Comparison of ENCODE assay signal across 4 fruit fly cellular contexts in the genomic region with DNA sequence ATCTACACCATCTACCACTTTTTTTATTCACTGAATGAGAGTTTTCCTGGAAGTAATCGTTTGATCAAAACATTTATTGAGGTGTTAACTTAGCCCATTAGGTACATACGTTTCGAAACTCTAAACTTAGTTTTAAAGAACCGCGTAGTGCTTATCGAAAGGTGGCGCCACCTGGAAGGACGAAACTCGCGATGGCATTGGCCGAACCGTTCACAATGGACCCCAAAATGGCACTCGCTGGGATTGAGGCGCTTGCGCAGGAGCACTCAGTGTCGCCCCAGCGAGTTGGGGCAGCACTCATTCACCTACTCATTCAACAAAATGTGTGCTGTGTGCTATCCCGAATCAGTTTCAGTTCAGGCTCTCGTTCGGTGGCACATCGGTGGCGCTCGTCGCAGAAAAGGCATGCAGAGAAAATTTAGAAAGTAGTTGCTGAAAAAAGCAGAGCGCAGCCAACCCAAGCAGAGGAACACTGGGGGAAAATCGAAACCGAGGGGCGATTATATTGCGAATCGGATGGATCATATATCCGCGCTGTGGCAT.
TF ChIP-seq lines count a peak whose summit lies in the region.

A gene (plus strand): TSS at position 346 of the 543 bp plus-strand sequence.

- peak; percentile 74 to 82 for TF ChIP-seq CTCF in S2 (optimal IDR thresholded peaks at IDR 0.05; lab: Kevin White, UChicago)
- peak; percentile 91 for TF ChIP-seq CTCF in whole organism, embryonic (GFP tag; optimal IDR thresholded peaks at IDR 0.05; lab: Kevin White, UChicago)

TF ChIP-seq in whole organism, adult, 20 proteins besides CTCF, POLR2A, EP300 and RAD21:
- TF ChIP-seq CG7101 (tag; optimal IDR thresholded peaks at IDR 0.05; lab: Kevin White, UChicago) (no peak), cic (GFP tag; optimal IDR thresholded peaks at IDR 0.05; lab: Kevin White, UChicago) (peak; percentile 14)

TF ChIP-seq in whole organism, embryonic, 481 proteins besides CTCF, POLR2A, EP300 and RAD21:
- TF ChIP-seq CG7357 (GFP tag; IDR thresholded peaks at IDR 0.05; lab: Robert Waterston, UW) (no peak), Mad (GFP tag; optimal IDR thresholded peaks at IDR 0.05; lab: Kevin White, UChicago) (no peak), Med (GFP tag; lab: Kevin White, UChicago) (peak; percentile 59), Sry-δ (GFP tag; optimal IDR thresholded peaks at IDR 0.05; lab: Kevin White, UChicago) (peak; percentile 22), gsb-n (tag; optimal IDR thresholded peaks at IDR 0.05; lab: Kevin White, UChicago) (no peak), chinmo (GFP tag; IDR thresholded peaks at IDR 0.05; lab: Robert Waterston, UW; ENCODE audit: partially characterized antibody) (0 out of 4 replicates have a peak, but pooled peaks have one; percentile 61), Dref (GFP tag; IDR thresholded peaks at IDR 0.05; lab: Robert Waterston, UW) (peak; percentile 39), CG8290 (GFP tag; optimal IDR thresholded peaks at IDR 0.05; lab: Kevin White, UChicago) (no peak), CG8290 (tag; optimal IDR thresholded peaks at IDR 0.05; lab: Kevin White, UChicago) (peak in 1 of 2 experiments; percentile 13), phol (tag; optimal IDR thresholded peaks at IDR 0.05; lab: Kevin White, UChicago) (peak; percentile 32), CG15514 (GFP tag; optimal IDR thresholded peaks at IDR 0.05; lab: Kevin White, UChicago) (peak; percentile 84), yki (optimal IDR thresholded peaks at IDR 0.05; lab: Kevin White, UChicago) (no peak), CG17328 (GFP tag; IDR thresholded peaks at IDR 0.05; lab: Robert Waterston, UW) (0 out of 2 replicates have a peak, but pooled peaks have one; percentile 28), Ets65A (GFP tag; lab: Kevin White, UChicago) (peak; percentile 67), CG12155 (GFP tag; optimal IDR thresholded peaks at IDR 0.05; lab: Kevin White, UChicago) (peak; percentile 99), CG30431 (GFP tag; optimal IDR thresholded peaks at IDR 0.05; lab: Kevin White, UChicago) (no peak), Dp (GFP tag; optimal IDR thresholded peaks at IDR 0.05; lab: Kevin White, UChicago) (peak; percentile 64), CG2712 (tag; optimal IDR thresholded peaks at IDR 0.05; lab: Kevin White, UChicago) (peak; percentile 97), ab (GFP tag; optimal IDR thresholded peaks at IDR 0.05; lab: Kevin White, UChicago) (no peak), pzg (GFP tag; optimal IDR thresholded peaks at IDR 0.05; lab: Kevin White, UChicago) (peak; percentile 60), CG11456 (GFP tag; IDR thresholded peaks at IDR 0.05; lab: Robert Waterston, UW) (0 out of 3 replicates have a peak, but pooled peaks have one; percentile 18), CG16813 (GFP tag; IDR thresholded peaks at IDR 0.05; lab: Robert Waterston, UW; ENCODE audit: partially characterized antibody) (no peak), CG5180 (GFP tag; optimal IDR thresholded peaks at IDR 0.05; lab: Kevin White, UChicago) (peak; percentile 18), Ada2b (GFP tag; IDR thresholded peaks at IDR 0.05; lab: Robert Waterston, UW) (no peak), BEAF-32 (GFP tag; optimal IDR thresholded peaks at IDR 0.05; lab: Kevin White, UChicago) (peak; percentile 15), Deaf1 (tag; optimal IDR thresholded peaks at IDR 0.05; lab: Kevin White, UChicago) (peak; percentile 72), ewg (GFP tag; optimal IDR thresholded peaks at IDR 0.05; lab: Kevin White, UChicago) (peak; percentile 100), crp (GFP tag; optimal IDR thresholded peaks at IDR 0.05; lab: Kevin White, UChicago) (no peak), E2f2 (GFP tag; IDR thresholded peaks at IDR 0.05; lab: Robert Waterston, UW) (peak; percentile 72), scrt (GFP tag; optimal IDR thresholded peaks at IDR 0.05; lab: Kevin White, UChicago) (peak; percentile 10), HLH3B (GFP tag; IDR thresholded peaks at IDR 0.05; lab: Robert Waterston, UW) (no peak), CG13894 (tag; optimal IDR thresholded peaks at IDR 0.05; lab: Kevin White, UChicago) (peak; percentile 72), CG30403 (GFP tag; optimal IDR thresholded peaks at IDR 0.05; lab: Kevin White, UChicago) (no peak), Rx (GFP tag; IDR thresholded peaks at IDR 0.05; lab: Robert Waterston, UW) (no peak), CG13287 (GFP tag; IDR thresholded peaks at IDR 0.05; lab: Robert Waterston, UW; ENCODE audit: partially characterized antibody) (peak; percentile 13; the same call in 1 of the 2 replicates)

TF ChIP-seq in whole organism, prepupa, 60 proteins besides CTCF, POLR2A, EP300 and RAD21:
- TF ChIP-seq Eip78C (GFP tag; lab: Kevin White, UChicago) = peak; percentile 9
- no peak for TF ChIP-seq dac (GFP tag; optimal IDR thresholded peaks at IDR 0.05; lab: Kevin White, UChicago)
- TF ChIP-seq CG4318 (GFP tag; optimal IDR thresholded peaks at IDR 0.05; lab: Kevin White, UChicago) = no peak
- TF ChIP-seq CG31627 (GFP tag; optimal IDR thresholded peaks at IDR 0.05; lab: Kevin White, UChicago) = no peak
- TF ChIP-seq Hr39 (GFP tag; optimal IDR thresholded peaks at IDR 0.05; lab: Kevin White, UChicago) = no peak
- no peak for TF ChIP-seq CG9139 (GFP tag; optimal IDR thresholded peaks at IDR 0.05; lab: Kevin White, UChicago)
